Fruit fly (Drosophila melanogaster) whole organism, wandering third instar larva: Measurements from ENCODE around the gene Srp72.

Experiments
- Abd-B ChIP-seq: fragments of >200 bp; optimal IDR thresholded peaks from 2 replicates; lab custom pipeline; 2017; ENCODE audit warnings: missing biosample characterization, missing genetic modification characterization
- CG32264 ChIP-seq: fragments of 200-800 bp; sonication (Bioruptor generic); optimal IDR thresholded peaks from 2 replicates; lab custom pipeline; 2016; ENCODE audit warnings: missing biosample characterization, missing genetic modification characterization
- CrebA ChIP-seq: fragments of 200-800 bp; sonication (Bioruptor generic); optimal IDR thresholded peaks from 2 replicates; lab custom pipeline; 2016; ENCODE audit warnings: missing biosample characterization, mild to moderate bottlenecking, missing genetic modification characterization, borderline replicate concordance
- Dfd ChIP-seq: fragments of >200 bp; optimal IDR thresholded peaks from 2 replicates; lab custom pipeline; 2017; ENCODE audit warnings: missing biosample characterization, missing genetic modification characterization
- Dif ChIP-seq: fragments of 200-275, 200-300 bp; sonication (Bioruptor generic); optimal IDR thresholded peaks from 2 replicates; lab custom pipeline; 2018; ENCODE audit warnings: missing biosample characterization, missing genetic modification characterization; ENCODE audit not compliant: partially characterized antibody
- GATAd ChIP-seq: sonication (Bioruptor generic); optimal IDR thresholded peaks from 2 replicates; lab custom pipeline; 2016; ENCODE audit warnings: missing biosample characterization, missing genetic modification characterization
- HLH106 ChIP-seq: fragments of 200-800 bp; optimal IDR thresholded peaks from 3 replicates; lab custom pipeline; 2019; ENCODE audit warnings: missing biosample characterization, mild to moderate bottlenecking, missing genetic modification characterization, moderate library complexity
- Hnf4 ChIP-seq: fragments of 200-800 bp; sonication (Bioruptor generic); optimal IDR thresholded peaks from 2 replicates; lab custom pipeline; 2016; ENCODE audit warnings: missing biosample characterization, mild to moderate bottlenecking, missing genetic modification characterization
- Hr78 ChIP-seq: fragments of >200 bp; optimal IDR thresholded peaks from 2 replicates; lab custom pipeline; 2017; ENCODE audit warnings: missing biosample characterization, missing genetic modification characterization
- Hr83 ChIP-seq: fragments of 200-300 bp; sonication (Bioruptor generic); optimal IDR thresholded peaks from 2 replicates; lab custom pipeline; 2016; ENCODE audit warnings: missing biosample characterization, mild to moderate bottlenecking, missing genetic modification characterization, moderate library complexity; ENCODE audit not compliant: poor library complexity, severe bottlenecking
- Mio ChIP-seq: sonication (Bioruptor generic); optimal IDR thresholded peaks from 2 replicates; lab custom pipeline; 2016; ENCODE audit warnings: missing biosample characterization, missing genetic modification characterization
- Myc ChIP-seq: fragments of >200 bp; optimal IDR thresholded peaks from 2 replicates; lab custom pipeline; 2017
- N ChIP-seq: fragments of >200 bp; optimal IDR thresholded peaks from 2 replicates; lab custom pipeline; 2018; ENCODE audit warnings: missing biosample characterization, missing external identifiers, missing genetic modification characterization
- Rel ChIP-seq, 2 experiments: fragments of 200-800 bp; sonication (Bioruptor generic) in 1 of 2; optimal IDR thresholded peaks; 2 replicates in 1 of 2; 3 replicates in 1 of 2; lab custom pipeline; 2016 to 2019; ENCODE audit warnings: mild to moderate bottlenecking in 2 of 2, missing biosample characterization in 2 of 2, missing genetic modification characterization in 2 of 2, moderate library complexity in 1 of 2
- Sp1 ChIP-seq: fragments of 200-800 bp; sonication (Bioruptor generic); optimal IDR thresholded peaks from 3 replicates; lab custom pipeline; 2019; ENCODE audit warnings: missing biosample characterization, mild to moderate bottlenecking, missing genetic modification characterization, moderate library complexity
- Vsx2 ChIP-seq: fragments of 200-300, 225-300 bp; sonication (Bioruptor generic); optimal IDR thresholded peaks from 2 replicates; lab custom pipeline; 2018; ENCODE audit warnings: missing biosample characterization, missing genetic modification characterization; ENCODE audit not compliant: partially characterized antibody
- br ChIP-seq: fragments of 200-800 bp; sonication (Bioruptor generic); optimal IDR thresholded peaks from 2 replicates; lab custom pipeline; 2016; ENCODE audit warnings: missing biosample characterization, missing genetic modification characterization
- brk ChIP-seq: fragments of 200-800 bp; sonication (Bioruptor generic); optimal IDR thresholded peaks from 2 replicates; lab custom pipeline; 2016; ENCODE audit warnings: missing biosample characterization, mild to moderate bottlenecking, missing genetic modification characterization
- dl ChIP-seq, 2 experiments: fragments of 175-275, 200-275 bp in 1 of 2; fragments of 200-275 bp in 1 of 2; sonication (Bioruptor generic); optimal IDR thresholded peaks; lab custom pipeline; 2018; ENCODE audit warnings: mild to moderate bottlenecking in 2 of 2, missing biosample characterization in 2 of 2, missing genetic modification characterization in 2 of 2, moderate library complexity in 2 of 2; ENCODE audit not compliant: partially characterized antibody in 2 of 2, insufficient read depth in 1 of 2
- dmrt93B ChIP-seq: fragments of 200-800 bp; sonication (Bioruptor generic); optimal IDR thresholded peaks from 2 replicates; lab custom pipeline; 2018; ENCODE audit warnings: missing biosample characterization, mild to moderate bottlenecking, missing genetic modification characterization
- dsf ChIP-seq: sonication (Bioruptor generic); optimal IDR thresholded peaks from 2 replicates; lab custom pipeline; 2016; ENCODE audit warnings: missing biosample characterization, missing genetic modification characterization, borderline replicate concordance
- ey ChIP-seq: fragments of 200-800 bp; sonication (Bioruptor generic); optimal IDR thresholded peaks from 2 replicates; lab custom pipeline; 2016; ENCODE audit warnings: missing biosample characterization, missing genetic modification characterization
- foxo ChIP-seq, 2 experiments: fragments of 200-800 bp; sonication (Bioruptor generic); optimal IDR thresholded peaks; 2 replicates in 1 of 2; 3 replicates in 1 of 2; lab custom pipeline; 2016 to 2017; ENCODE audit warnings: missing biosample characterization in 2 of 2, missing genetic modification characterization in 2 of 2
- fru ChIP-seq: fragments of 200-800 bp; sonication (Bioruptor generic); optimal IDR thresholded peaks from 3 replicates; lab custom pipeline; 2016; ENCODE audit warnings: missing biosample characterization, mild to moderate bottlenecking, missing genetic modification characterization
- h ChIP-seq: fragments of 200-800 bp; sonication (Bioruptor generic); optimal IDR thresholded peaks from 3 replicates; lab custom pipeline; 2016; ENCODE audit warnings: missing biosample characterization, mild to moderate bottlenecking, missing genetic modification characterization
- jim ChIP-seq: fragments of 175-275, 200-325 bp; sonication (Bioruptor generic); optimal IDR thresholded peaks from 2 replicates; lab custom pipeline; 2016; ENCODE audit warnings: missing biosample characterization, mild to moderate bottlenecking, missing genetic modification characterization
- lola ChIP-seq: fragments of >200 bp; optimal IDR thresholded peaks from 2 replicates; lab custom pipeline; 2017; ENCODE audit warnings: missing biosample characterization, missing genetic modification characterization
- pan ChIP-seq: fragments of >200 bp; optimal IDR thresholded peaks from 2 replicates; lab custom pipeline; 2017
- psq ChIP-seq: fragments of 200-800 bp; sonication (Bioruptor generic); optimal IDR thresholded peaks from 3 replicates; lab custom pipeline; 2017; ENCODE audit warnings: missing biosample characterization, mild to moderate bottlenecking, missing genetic modification characterization, moderate library complexity
- rgr ChIP-seq: fragments of 200-800 bp; sonication (Bioruptor generic); optimal IDR thresholded peaks from 3 replicates; lab custom pipeline; 2016; ENCODE audit warnings: missing biosample characterization, mild to moderate bottlenecking, missing genetic modification characterization
- sage ChIP-seq: fragments of 200-800 bp; sonication (Bioruptor generic); optimal IDR thresholded peaks from 2 replicates; lab custom pipeline; 2016; ENCODE audit warnings: missing biosample characterization, mild to moderate bottlenecking, missing genetic modification characterization
- sv ChIP-seq: fragments of 200-800 bp; sonication (Bioruptor generic); optimal IDR thresholded peaks from 3 replicates; lab custom pipeline; 2016; ENCODE audit warnings: missing biosample characterization, missing genetic modification characterization
- woc ChIP-seq: sonication (Bioruptor generic); optimal IDR thresholded peaks from 2 replicates; lab custom pipeline; 2016; ENCODE audit warnings: missing biosample characterization, mild to moderate bottlenecking, missing genetic modification characterization

Srp72 gene

dm6 chr3R:20543220-20543619, 45.3 kb upstream of the Srp72 start:
- TF ChIP-seq Dfd (GFP tag; lab: Kevin White, UChicago) (no peak), psq (GFP tag; lab: Kevin White, UChicago) (peak; percentile 37)

dm6 chr3R:20543719-20544118, 44.8 kb upstream of the Srp72 start:
- TF ChIP-seq br (no peak), Hr83 (GFP tag; lab: Kevin White, UChicago) (no peak), sv (GFP tag; lab: Kevin White, UChicago) (no peak), Hr78 (GFP tag; lab: Kevin White, UChicago) (no peak), Abd-B (no peak), Rel (GFP tag; optimal IDR thresholded peaks at IDR 0.05; lab: Kevin White, UChicago) (no peak), Rel (tag; optimal IDR thresholded peaks at IDR 0.05; lab: Kevin White, UChicago) (no peak)

- TF ChIP-seq Vsx2 (GFP tag; lab: Kevin White, UChicago) = no peak
- TF ChIP-seq brk (GFP tag; lab: Kevin White, UChicago) = peak; percentile 17
These were observed 43.6 kb upstream of the Srp72 start for dm6 chr3R:20544952-20545351.

dm6 chr3R:20545678-20546077, 42.8 kb upstream of the Srp72 start:
- no peak for TF ChIP-seq h (GFP tag; lab: Kevin White, UChicago)
- no peak for TF ChIP-seq brk (GFP tag; lab: Kevin White, UChicago)
- TF ChIP-seq Mio (GFP tag; lab: Kevin White, UChicago) = no peak
- no peak for TF ChIP-seq br
- no peak for TF ChIP-seq lola (GFP tag; lab: Kevin White, UChicago)
- peak; percentile 9 for TF ChIP-seq rgr (GFP tag; lab: Kevin White, UChicago)
- no peak for TF ChIP-seq ey (GFP tag; lab: Kevin White, UChicago)
- TF ChIP-seq GATAd = no peak
- peak in 1 of 2 experiments; percentile 15 for TF ChIP-seq foxo (GFP tag; optimal IDR thresholded peaks at IDR 0.05; lab: Kevin White, UChicago)
- TF ChIP-seq pan (lab: Kevin White, UChicago) = no peak
- TF ChIP-seq Abd-B = no peak
- peak; percentile 6 for TF ChIP-seq HLH106 (tag; lab: Kevin White, UChicago)
- no peak for TF ChIP-seq woc (GFP tag; lab: Kevin White, UChicago)
- no peak for TF ChIP-seq dmrt93B
- peak; percentile 3 for TF ChIP-seq fru (GFP tag; lab: Kevin White, UChicago)
- TF ChIP-seq jim = no peak
- no peak for TF ChIP-seq CG32264 (GFP tag; lab: Kevin White, UChicago)
- TF ChIP-seq psq (GFP tag; lab: Kevin White, UChicago) = peak; percentile 3
- TF ChIP-seq Sp1 (GFP tag; lab: Kevin White, UChicago) = no peak

dm6 chr3R:20546662-20547620, 41.6 kb upstream of the Srp72 start:
- TF ChIP-seq dsf (GFP tag; lab: Kevin White, UChicago) (no peak), sv (GFP tag; lab: Kevin White, UChicago) (no peak), ey (GFP tag; lab: Kevin White, UChicago) (no peak), jim (no peak), sage (GFP tag; lab: Kevin White, UChicago) (no peak), Mio (GFP tag; lab: Kevin White, UChicago) (no peak), foxo (GFP tag; optimal IDR thresholded peaks at IDR 0.05; lab: Kevin White, UChicago) (peak in 1 of 2 experiments; percentile 27), Hnf4 (GFP tag; lab: Kevin White, UChicago) (no peak), Sp1 (GFP tag; lab: Kevin White, UChicago) (no peak), br (no peak), woc (GFP tag; lab: Kevin White, UChicago) (no peak), N (GFP tag; lab: Kevin White, UChicago) (no peak), Myc (no peak), Dif (GFP tag; lab: Kevin White, UChicago) (no peak), dmrt93B (no peak), CrebA (GFP tag; lab: Kevin White, UChicago) (no peak), rgr (GFP tag; lab: Kevin White, UChicago) (no peak), h (GFP tag; lab: Kevin White, UChicago) (peak; percentile 24), dl (GFP tag; optimal IDR thresholded peaks at IDR 0.05; lab: Kevin White, UChicago; ENCODE audit: insufficient read depth in 1 of 2, partially characterized antibody in 2 of 2) (no peak), HLH106 (tag; lab: Kevin White, UChicago) (no peak), Abd-B (no peak), Rel (GFP tag; optimal IDR thresholded peaks at IDR 0.05; lab: Kevin White, UChicago) (no peak), Rel (tag; optimal IDR thresholded peaks at IDR 0.05; lab: Kevin White, UChicago) (peak; percentile 21)
